Fruit fly (Drosophila melanogaster) whole organism, embryonic: ENCODE measurements around the gene Gem2.

Experiments used
- B-H2 ChIP-seq: fragments of 200-800 bp; sonication (Bioruptor generic); optimal IDR thresholded peaks from 2 replicates; lab custom pipeline; 2018; ENCODE audit warnings: missing biosample characterization, mild to moderate bottlenecking, missing genetic modification characterization
- CG10431 ChIP-seq: fragments of 200-800 bp; sonication (Bioruptor generic); optimal IDR thresholded peaks from 3 replicates; lab custom pipeline; 2018; ENCODE audit warnings: missing biosample characterization, mild to moderate bottlenecking, missing genetic modification characterization
- CG12071 ChIP-seq: fragments of 200-800 bp; sonication (Bioruptor generic); optimal IDR thresholded peaks from 3 replicates; lab custom pipeline; 2018; ENCODE audit warnings: missing biosample characterization, mild to moderate bottlenecking, missing genetic modification characterization
- CG13123 ChIP-seq: fragments of 200-800 bp; sonication (Bioruptor generic); optimal IDR thresholded peaks from 2 replicates; lab custom pipeline; 2016; ENCODE audit warnings: missing biosample characterization, missing genetic modification characterization
- CG15479 ChIP-seq: fragments of 200-800 bp; sonication (Bioruptor generic); optimal IDR thresholded peaks from 3 replicates; lab custom pipeline; 2019; ENCODE audit warnings: missing biosample characterization, mild to moderate bottlenecking, missing genetic modification characterization, moderate library complexity
- CG1602 ChIP-seq: fragments of 200-800 bp; sonication (Bioruptor generic); optimal IDR thresholded peaks from 3 replicates; lab custom pipeline; 2016; ENCODE audit warnings: missing biosample characterization, missing genetic modification characterization
- CG2116 ChIP-seq: fragments of 200-800 bp; sonication (Bioruptor generic); optimal IDR thresholded peaks from 3 replicates; lab custom pipeline; 2018; ENCODE audit warnings: missing biosample characterization, mild to moderate bottlenecking, missing genetic modification characterization
- CG2120 ChIP-seq: fragments of 200-800 bp; sonication (Bioruptor generic); optimal IDR thresholded peaks from 3 replicates; lab custom pipeline; 2016; ENCODE audit warnings: missing biosample characterization, missing genetic modification characterization
- CG30403 ChIP-seq: fragments of 200-800 bp; sonication (Bioruptor generic); optimal IDR thresholded peaks from 3 replicates; lab custom pipeline; 2016; ENCODE audit warnings: missing biosample characterization, missing genetic modification characterization
- CG43689 ChIP-seq: fragments of 200-800 bp; sonication (Bioruptor generic); IDR thresholded peaks from 2 replicates; pipeline ENCODE4 v1.3.6; 2022; ENCODE audit warnings: missing biosample characterization, missing genetic modification characterization
- CG4617 ChIP-seq: fragments of 200-800 bp; sonication (Bioruptor generic); optimal IDR thresholded peaks from 3 replicates; lab custom pipeline; 2016; ENCODE audit warnings: missing biosample characterization, missing genetic modification characterization, borderline replicate concordance
- CG5953 ChIP-seq: fragments of 200-800 bp; sonication (Bioruptor generic); IDR thresholded peaks from 2 replicates; pipeline ENCODE4 v1.3.6; 2022; ENCODE audit warnings: missing biosample characterization, missing genetic modification characterization
- CG6689 ChIP-seq: fragments of 200-800 bp; sonication (Bioruptor generic); IDR thresholded peaks from 2 replicates; pipeline ENCODE4 v1.3.6; 2022; ENCODE audit warnings: missing biosample characterization, missing genetic modification characterization
- CG6854 ChIP-seq: fragments of 200-800 bp; sonication (Bioruptor generic); optimal IDR thresholded peaks from 3 replicates; lab custom pipeline; 2017; ENCODE audit warnings: missing biosample characterization, mild to moderate bottlenecking, missing genetic modification characterization
- CG7271 ChIP-seq: fragments of 200-800 bp; sonication (Bioruptor generic); optimal IDR thresholded peaks from 2 replicates; lab custom pipeline; 2018; ENCODE audit warnings: missing biosample characterization, mild to moderate bottlenecking, missing genetic modification characterization, moderate library complexity
- CG7745 ChIP-seq: fragments of 200-800 bp; sonication (Bioruptor generic); optimal IDR thresholded peaks from 2 replicates; lab custom pipeline; 2018; ENCODE audit warnings: missing biosample characterization, mild to moderate bottlenecking, missing genetic modification characterization, moderate library complexity
- CG8388 ChIP-seq: fragments of 200-800 bp; sonication (Bioruptor generic); optimal IDR thresholded peaks from 2 replicates; lab custom pipeline; 2019; ENCODE audit warnings: missing biosample characterization, mild to moderate bottlenecking, missing genetic modification characterization, moderate library complexity
- CHES-1-like ChIP-seq: fragments of 200-800 bp; sonication (Bioruptor generic); optimal IDR thresholded peaks from 2 replicates; lab custom pipeline; 2016; ENCODE audit warnings: missing biosample characterization, missing genetic modification characterization
- Dip3 ChIP-seq: fragments of 200-800 bp; sonication (Bioruptor generic); optimal IDR thresholded peaks from 3 replicates; lab custom pipeline; 2016; ENCODE audit warnings: missing biosample characterization, missing genetic modification characterization
- Dll ChIP-seq: fragments of 200-800 bp; sonication (Bioruptor generic); IDR thresholded peaks from 4 replicates; pipeline ENCODE4 v1.3.6; 2022; ENCODE audit warnings: missing biosample characterization, missing genetic modification characterization; ENCODE audit not compliant: partially characterized antibody
- Dp ChIP-seq: fragments of 200-800 bp; sonication (Bioruptor generic); optimal IDR thresholded peaks from 2 replicates; lab custom pipeline; 2018; ENCODE audit warnings: missing biosample characterization, mild to moderate bottlenecking, missing genetic modification characterization, moderate library complexity
- Dref ChIP-seq: fragments of 200-800 bp; sonication (Bioruptor generic); IDR thresholded peaks from 2 replicates; pipeline ENCODE4 v1.3.6; 2022; ENCODE audit warnings: missing biosample characterization, missing genetic modification characterization
- Gsc ChIP-seq: fragments of 200-800 bp; sonication (Bioruptor generic); IDR thresholded peaks from 2 replicates; pipeline ENCODE4 v1.3.6; 2022; ENCODE audit warnings: missing biosample characterization, missing genetic modification characterization
- Hr78 ChIP-seq, 2 experiments: fragments of 200-800 bp in 1 of 2; fragments of >200 bp in 1 of 2; sonication (Bioruptor generic) in 1 of 2; optimal IDR thresholded peaks; 2 replicates each; lab custom pipeline; 2017 to 2019; ENCODE audit warnings: missing biosample characterization in 2 of 2, missing genetic modification characterization in 2 of 2, mild to moderate bottlenecking in 1 of 2, moderate library complexity in 1 of 2
- Lpt ChIP-seq: fragments of >200 bp; optimal IDR thresholded peaks from 2 replicates; lab custom pipeline; 2018; ENCODE audit warnings: missing biosample characterization, missing genetic modification characterization
- MTF-1 ChIP-seq: fragments of 200-800 bp; sonication (Bioruptor generic); optimal IDR thresholded peaks from 2 replicates; lab custom pipeline; 2018; ENCODE audit warnings: missing biosample characterization, mild to moderate bottlenecking, missing genetic modification characterization, borderline replicate concordance
- Neu2 ChIP-seq: fragments of 200-800 bp; sonication (Bioruptor generic); optimal IDR thresholded peaks from 3 replicates; lab custom pipeline; 2016; ENCODE audit warnings: missing biosample characterization, missing genetic modification characterization, borderline replicate concordance
- Nf-YC ChIP-seq: fragments of 200-800 bp; optimal IDR thresholded peaks from 3 replicates; lab custom pipeline; 2019; ENCODE audit warnings: missing biosample characterization, mild to moderate bottlenecking, missing genetic modification characterization, moderate library complexity
- Pdp1 ChIP-seq, 2 experiments: fragments of 200-800 bp; sonication (Bioruptor generic); optimal IDR thresholded peaks; 3 replicates each; lab custom pipeline; 2016; ENCODE audit warnings: missing biosample characterization in 2 of 2, missing genetic modification characterization in 2 of 2, mild to moderate bottlenecking in 1 of 2, moderate library complexity in 1 of 2
- Six4 ChIP-seq: fragments of 200-800 bp; sonication (Bioruptor generic); optimal IDR thresholded peaks from 2 replicates; lab custom pipeline; 2016; ENCODE audit warnings: missing biosample characterization, missing genetic modification characterization
- Trl ChIP-seq, 3 experiments: fragments of >200 bp in 2 of 3; fragments of 200-800 bp in 1 of 3; sonication (Bioruptor generic) in 1 of 3; optimal IDR thresholded peaks; 2 replicates in 1 of 3; 3 replicates in 2 of 3; lab custom pipeline; 2016 to 2017; ENCODE audit warnings: missing biosample characterization in 1 of 3, missing genetic modification characterization in 1 of 3
- ara ChIP-seq: fragments of 200-800 bp; sonication (Bioruptor generic); IDR thresholded peaks from 2 replicates; pipeline ENCODE4 v1.3.6; 2022; ENCODE audit warnings: missing biosample characterization, missing genetic modification characterization
- corto ChIP-seq: fragments of 200-800 bp; sonication (Bioruptor generic); optimal IDR thresholded peaks from 2 replicates; lab custom pipeline; 2016; ENCODE audit warnings: missing biosample characterization, mild to moderate bottlenecking, missing genetic modification characterization, moderate library complexity
- dimm ChIP-seq: fragments of 200-800 bp; sonication (Bioruptor generic); IDR thresholded peaks from 2 replicates; pipeline ENCODE4 v1.3.6; 2022; ENCODE audit warnings: missing biosample characterization, missing genetic modification characterization
- eve ChIP-seq, 2 experiments: fragments of >200 bp; optimal IDR thresholded peaks; 2 replicates each; lab custom pipeline; 2017; ENCODE audit warnings: missing biosample characterization in 2 of 2, missing genetic modification characterization in 2 of 2
- fu2 ChIP-seq: fragments of 200-800 bp; sonication (Bioruptor generic); optimal IDR thresholded peaks from 2 replicates; lab custom pipeline; 2016; ENCODE audit warnings: missing biosample characterization, missing genetic modification characterization
- gem ChIP-seq: fragments of 200-800 bp; sonication (Bioruptor generic); optimal IDR thresholded peaks from 2 replicates; lab custom pipeline; 2019; ENCODE audit warnings: missing biosample characterization, mild to moderate bottlenecking, missing genetic modification characterization, moderate library complexity
- grau ChIP-seq: fragments of 200-800 bp; optimal IDR thresholded peaks from 3 replicates; lab custom pipeline; 2019; ENCODE audit warnings: missing biosample characterization, mild to moderate bottlenecking, missing genetic modification characterization, moderate library complexity
- hb ChIP-seq: fragments of 200-800 bp; sonication (Bioruptor generic); IDR thresholded peaks from 3 replicates; pipeline ENCODE4 v1.3.6; 2022; ENCODE audit warnings: missing biosample characterization, missing genetic modification characterization; ENCODE audit not compliant: partially characterized antibody
- hbn ChIP-seq: fragments of 200-800 bp; sonication (Bioruptor generic); IDR thresholded peaks from 2 replicates; pipeline ENCODE4 v1.3.6; 2022; ENCODE audit warnings: missing biosample characterization, missing genetic modification characterization; ENCODE audit not compliant: partially characterized antibody
- insv ChIP-seq, 2 experiments: fragments of 200-800 bp; sonication (Bioruptor generic); optimal IDR thresholded peaks; 3 replicates each; lab custom pipeline; 2016 to 2018; ENCODE audit warnings: missing biosample characterization in 2 of 2, missing genetic modification characterization in 2 of 2
- lab ChIP-seq: fragments of 200-800 bp; sonication (Bioruptor generic); optimal IDR thresholded peaks from 3 replicates; lab custom pipeline; 2017; ENCODE audit warnings: missing biosample characterization, missing genetic modification characterization, mild to moderate bottlenecking, moderate library complexity, missing genetic modification reagents
- mirr ChIP-seq: fragments of 200-800 bp; sonication (Bioruptor generic); optimal IDR thresholded peaks from 3 replicates; lab custom pipeline; 2018; ENCODE audit warnings: missing biosample characterization, mild to moderate bottlenecking, missing genetic modification characterization
- nerfin-2 ChIP-seq: fragments of 200-800 bp; sonication (Bioruptor generic); IDR thresholded peaks from 2 replicates; pipeline ENCODE4 v1.3.6; 2022; ENCODE audit warnings: missing biosample characterization, missing genetic modification characterization; ENCODE audit not compliant: partially characterized antibody
- sug ChIP-seq: fragments of 200-800 bp; optimal IDR thresholded peaks from 2 replicates; lab custom pipeline; 2019; ENCODE audit warnings: missing biosample characterization, mild to moderate bottlenecking, missing genetic modification characterization, moderate library complexity
- tap ChIP-seq: fragments of 200-800 bp; optimal IDR thresholded peaks from 3 replicates; lab custom pipeline; 2019; ENCODE audit warnings: missing biosample characterization, mild to moderate bottlenecking, missing genetic modification characterization, moderate library complexity
- usp ChIP-seq: fragments of >200 bp; optimal IDR thresholded peaks from 2 replicates; lab custom pipeline; 2017; ENCODE audit warnings: missing biosample characterization, missing genetic modification characterization
- vvl ChIP-seq: fragments of 200-800 bp; sonication (Bioruptor generic); IDR thresholded peaks from 2 replicates; pipeline ENCODE4 v1.3.6; 2022; ENCODE audit warnings: missing biosample characterization, missing genetic modification characterization

The Gem2 gene

dm6 chr3L:19079798-19080691 is 20.1 kb downstream of the Gem2 start (continued):
- no peak for TF ChIP-seq CG2116
- no peak for TF ChIP-seq Dll
- no peak for TF ChIP-seq CG4617 (GFP tag; lab: Kevin White, UChicago)
- no peak for TF ChIP-seq CG10431
- no peak for TF ChIP-seq CG5953 (GFP tag; lab: Robert Waterston, UW)
- no peak for TF ChIP-seq sug (tag; lab: Kevin White, UChicago)
- no peak for TF ChIP-seq CG1602 (GFP tag; lab: Kevin White, UChicago)
- no peak for TF ChIP-seq Hr78 (GFP tag; optimal IDR thresholded peaks at IDR 0.05; lab: Kevin White, UChicago)
- no peak for TF ChIP-seq CG8388 (GFP tag; lab: Kevin White, UChicago)
- TF ChIP-seq CG7271 (tag; lab: Kevin White, UChicago) = no peak
- TF ChIP-seq Nf-YC (tag; lab: Kevin White, UChicago) = no peak
- no peak for TF ChIP-seq hb (GFP tag; lab: Robert Waterston, UW)
- no peak for TF ChIP-seq Dp
- TF ChIP-seq lab (GFP tag; lab: Kevin White, UChicago) = peak; percentile 16
- peak; percentile 66 for TF ChIP-seq gem
- TF ChIP-seq Gsc = no peak
- TF ChIP-seq mirr (GFP tag; lab: Kevin White, UChicago) = no peak
- peak; percentile 46 for TF ChIP-seq CHES-1-like
- no peak for TF ChIP-seq Trl (optimal IDR thresholded peaks at IDR 0.05; lab: Kevin White, UChicago)
- no peak for TF ChIP-seq Trl (GFP tag; optimal IDR thresholded peaks at IDR 0.05; lab: Kevin White, UChicago)
- no peak for TF ChIP-seq tap (tag; lab: Kevin White, UChicago)
- no peak for TF ChIP-seq CG12071 (GFP tag; lab: Kevin White, UChicago)
- no peak for TF ChIP-seq CG15479 (GFP tag; lab: Kevin White, UChicago)
- peak; percentile 56 for TF ChIP-seq CG30403 (GFP tag; lab: Kevin White, UChicago)
- TF ChIP-seq ara (GFP tag; lab: Robert Waterston, UW) = no peak
- TF ChIP-seq grau (tag; lab: Kevin White, UChicago) = peak; percentile 23
- TF ChIP-seq Pdp1 (GFP tag; optimal IDR thresholded peaks at IDR 0.05; lab: Kevin White, UChicago) = peak; percentile 13 to 30
- no peak for TF ChIP-seq insv (GFP tag; optimal IDR thresholded peaks at IDR 0.05; lab: Kevin White, UChicago)
- no peak for TF ChIP-seq CG13123 (GFP tag; lab: Kevin White, UChicago)
- TF ChIP-seq nerfin-2 (GFP tag; lab: Robert Waterston, UW) = no peak
- no peak for TF ChIP-seq MTF-1 (GFP tag; lab: Kevin White, UChicago)
- TF ChIP-seq CG7745 (tag; lab: Kevin White, UChicago) = no peak
- TF ChIP-seq hbn (GFP tag; lab: Robert Waterston, UW) = no peak
- peak; percentile 33 for TF ChIP-seq CG6854 (GFP tag; lab: Kevin White, UChicago)
- no peak for TF ChIP-seq corto (GFP tag; lab: Kevin White, UChicago)
- TF ChIP-seq Dip3 (GFP tag; lab: Kevin White, UChicago) = no peak
- TF ChIP-seq fu2 = peak; percentile 7
- TF ChIP-seq usp (GFP tag; lab: Kevin White, UChicago) = no peak
- peak in 1 of 2 experiments; percentile 78 for TF ChIP-seq eve (GFP tag; optimal IDR thresholded peaks at IDR 0.05; lab: Kevin White, UChicago)
- TF ChIP-seq Six4 (GFP tag; lab: Kevin White, UChicago) = no peak
- no peak for TF ChIP-seq CG43689 (GFP tag; lab: Robert Waterston, UW)
- TF ChIP-seq dimm = no peak
- no peak for TF ChIP-seq CG6689
- TF ChIP-seq Neu2 (GFP tag; lab: Kevin White, UChicago) = no peak
- TF ChIP-seq B-H2 = no peak
- TF ChIP-seq CG2120 (GFP tag; lab: Kevin White, UChicago) = peak; percentile 56
- 0 out of 2 replicates have a peak, but pooled peaks have one; percentile 11 for TF ChIP-seq vvl (GFP tag; lab: Robert Waterston, UW)
- TF ChIP-seq Dref (GFP tag; lab: Robert Waterston, UW) = no peak
- TF ChIP-seq Lpt = no peak
